Fruit fly (Drosophila melanogaster) whole organism, pupa: ENCODE results near the gene eff.
A peak's percentile ranks its signal among the peaks of the same experiment; 100 is the strongest.

Source experiments
- CG10348 ChIP-seq: fragments of 200-800 bp; sonication (Bioruptor generic); IDR thresholded peaks from 2 replicates; pipeline ENCODE4 v1.3.6; 2022; ENCODE audit warnings: missing biosample characterization, missing genetic modification characterization
- CG12605 ChIP-seq: fragments of 200-800 bp; sonication (Bioruptor generic); IDR thresholded peaks from 2 replicates; pipeline ENCODE4 v1.3.6; 2022; ENCODE audit warnings: missing biosample characterization, missing genetic modification characterization
- CG13204 ChIP-seq: fragments of 200-800 bp; sonication (Bioruptor generic); optimal IDR thresholded peaks from 2 replicates; lab custom pipeline; 2018; ENCODE audit warnings: missing biosample characterization, mild to moderate bottlenecking, missing genetic modification characterization, moderate library complexity
- CG14655 ChIP-seq: fragments of 200-800 bp; sonication (Bioruptor generic); optimal IDR thresholded peaks from 3 replicates; lab custom pipeline; 2017; ENCODE audit warnings: mild to moderate bottlenecking, missing biosample characterization, missing genetic modification reagents, missing genetic modification characterization
- CG15710 ChIP-seq: fragments of 200-800 bp; sonication (Bioruptor generic); optimal IDR thresholded peaks from 2 replicates; lab custom pipeline; 2018; ENCODE audit warnings: missing biosample characterization, mild to moderate bottlenecking, missing genetic modification characterization, moderate library complexity
- CG17806 ChIP-seq: fragments of 200-800 bp; sonication (Bioruptor generic); optimal IDR thresholded peaks from 2 replicates; lab custom pipeline; 2018; ENCODE audit warnings: missing biosample characterization, mild to moderate bottlenecking, missing genetic modification characterization, moderate library complexity
- CG32121 ChIP-seq: fragments of 200-800 bp; sonication (Bioruptor generic); IDR thresholded peaks from 2 replicates; pipeline ENCODE4 v1.3.6; 2022; ENCODE audit warnings: missing biosample characterization, missing genetic modification characterization
- CG34367 ChIP-seq: fragments of 200-800 bp; sonication (Bioruptor generic); optimal IDR thresholded peaks from 2 replicates; lab custom pipeline; 2018; ENCODE audit warnings: missing biosample characterization, mild to moderate bottlenecking, missing genetic modification characterization
- CG4496 ChIP-seq: fragments of 200-800 bp; sonication (Bioruptor generic); IDR thresholded peaks from 3 replicates; pipeline ENCODE4 v1.3.6; 2022; ENCODE audit warnings: missing biosample characterization, missing genetic modification characterization
- CG8159 ChIP-seq: fragments of 200-800 bp; sonication (Bioruptor generic); optimal IDR thresholded peaks from 3 replicates; lab custom pipeline; 2018; ENCODE audit warnings: missing biosample characterization, mild to moderate bottlenecking, missing genetic modification characterization, moderate library complexity
- CG8301 ChIP-seq: fragments of 200-800 bp; sonication (Bioruptor generic); optimal IDR thresholded peaks from 2 replicates; lab custom pipeline; 2018; ENCODE audit warnings: missing biosample characterization, mild to moderate bottlenecking, missing genetic modification characterization
- CG9948 ChIP-seq: fragments of 200-800 bp; sonication (Bioruptor generic); optimal IDR thresholded peaks from 2 replicates; lab custom pipeline; 2018; ENCODE audit warnings: missing biosample characterization, mild to moderate bottlenecking, missing genetic modification characterization, moderate library complexity
- D1 ChIP-seq: fragments of 200-800 bp; sonication (Bioruptor generic); optimal IDR thresholded peaks from 2 replicates; lab custom pipeline; 2018; ENCODE audit warnings: missing biosample characterization, mild to moderate bottlenecking, missing genetic modification characterization, moderate library complexity
- EcR ChIP-seq: fragments of 200-800 bp; sonication (Bioruptor generic); optimal IDR thresholded peaks from 3 replicates; lab custom pipeline; 2019; ENCODE audit warnings: missing biosample characterization, missing genetic modification characterization, mild to moderate bottlenecking, moderate library complexity, missing genetic modification reagents
- Ets98B ChIP-seq: fragments of 200-800 bp; sonication (Bioruptor generic); IDR thresholded peaks from 2 replicates; pipeline ENCODE4 v1.3.6; 2022; ENCODE audit warnings: missing biosample characterization, missing genetic modification characterization
- Pif1A ChIP-seq: fragments of 200-800 bp; sonication (Bioruptor generic); optimal IDR thresholded peaks from 3 replicates; lab custom pipeline; 2016; ENCODE audit warnings: missing biosample characterization, missing genetic modification characterization
- Pif1B ChIP-seq: fragments of 200-800 bp; sonication (Bioruptor generic); optimal IDR thresholded peaks from 3 replicates; lab custom pipeline; 2016; ENCODE audit warnings: missing biosample characterization, missing genetic modification characterization
- Snoo ChIP-seq: fragments of 200-800 bp; sonication (Bioruptor generic); optimal IDR thresholded peaks from 3 replicates; lab custom pipeline; 2017; ENCODE audit warnings: missing biosample characterization, mild to moderate bottlenecking, missing genetic modification characterization, inconsistent platforms
- fd96Ca ChIP-seq: fragments of 200-800 bp; sonication (Bioruptor generic); IDR thresholded peaks from 3 replicates; pipeline ENCODE4 v1.3.6; 2022; ENCODE audit warnings: missing biosample characterization, missing genetic modification characterization
- gl ChIP-seq: fragments of 200-800 bp; sonication (Bioruptor generic); optimal IDR thresholded peaks from 2 replicates; lab custom pipeline; 2018; ENCODE audit warnings: missing biosample characterization, mild to moderate bottlenecking, missing genetic modification characterization
- rn ChIP-seq: fragments of 200-800 bp; sonication (Bioruptor generic); IDR thresholded peaks from 2 replicates; pipeline ENCODE4 v1.3.6; 2022; ENCODE audit warnings: missing biosample characterization, missing genetic modification characterization

The eff gene

DNA sequence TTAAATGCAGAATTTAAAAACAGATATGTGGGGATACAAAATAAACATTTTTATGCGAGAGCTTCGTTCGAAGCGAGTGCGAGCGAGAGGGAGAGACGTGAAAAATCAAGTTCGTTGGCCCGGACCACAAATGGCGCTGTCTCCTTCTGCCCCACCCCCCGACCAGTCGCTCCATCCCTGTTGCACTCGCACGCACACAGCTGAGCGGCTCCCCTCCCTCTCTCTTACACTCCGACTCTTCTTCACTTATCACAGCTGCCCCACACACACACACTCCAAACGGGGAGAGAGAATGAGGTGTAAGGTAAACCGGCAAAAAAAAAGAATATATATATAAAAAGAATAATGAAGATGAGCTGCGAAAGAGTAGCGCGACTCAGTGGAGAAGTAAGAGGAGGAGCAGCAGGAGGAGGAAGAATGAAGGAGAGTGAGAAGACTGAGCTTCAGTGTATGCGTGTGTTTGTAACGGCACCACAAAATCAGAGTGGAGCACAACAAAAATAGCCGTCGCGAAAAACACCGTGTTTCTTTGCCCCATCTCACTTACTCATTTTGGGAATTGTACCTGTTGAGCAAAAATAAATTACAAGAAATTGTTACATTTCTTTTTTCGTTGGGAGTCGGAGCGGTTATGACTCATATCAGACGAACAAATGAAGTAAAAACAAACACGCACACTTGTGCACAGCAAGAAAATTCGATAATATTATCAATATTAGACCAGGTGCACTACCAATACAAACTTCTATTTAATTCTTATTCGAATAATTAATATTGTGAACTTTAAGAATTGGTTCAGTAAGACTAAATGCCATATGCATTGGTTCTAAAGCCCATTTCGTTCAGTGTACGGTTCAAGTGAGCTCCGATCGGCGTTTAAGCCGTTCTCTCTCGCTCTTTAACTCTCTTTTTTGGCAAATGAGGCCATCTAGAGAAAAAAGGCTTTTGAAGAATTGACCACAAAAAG is 2.9 kb downstream of the eff start:
- TF ChIP-seq D1 (tag; lab: Kevin White, UChicago) (peak; percentile 82), CG4496 (peak; percentile 99), gl (tag; lab: Kevin White, UChicago) (peak; percentile 78), rn (GFP tag; lab: Robert Waterston, UW) (peak; percentile 97), CG32121 (peak; percentile 98), CG34367 (tag; lab: Kevin White, UChicago) (peak; percentile 94), Pif1B (peak; percentile 96), CG10348 (peak; percentile 86), Pif1A (GFP tag; lab: Kevin White, UChicago) (peak; percentile 96), CG8159 (peak; percentile 95), EcR (GFP tag; lab: Kevin White, UChicago) (peak; percentile 99), Snoo (peak; percentile 97), Ets98B (GFP tag; lab: Robert Waterston, UW) (peak; percentile 98), CG15710 (peak; percentile 96), CG9948 (peak; percentile 94), CG17806 (tag; lab: Kevin White, UChicago) (peak; percentile 97), fd96Ca (GFP tag; lab: Robert Waterston, UW) (peak; percentile 96), CG14655 (GFP tag; lab: Kevin White, UChicago) (peak; percentile 96), CG8301 (peak; percentile 97), CG12605 (GFP tag; lab: Robert Waterston, UW) (peak; percentile 96), CG13204 (GFP tag; lab: Kevin White, UChicago) (peak; percentile 84)

DNA sequence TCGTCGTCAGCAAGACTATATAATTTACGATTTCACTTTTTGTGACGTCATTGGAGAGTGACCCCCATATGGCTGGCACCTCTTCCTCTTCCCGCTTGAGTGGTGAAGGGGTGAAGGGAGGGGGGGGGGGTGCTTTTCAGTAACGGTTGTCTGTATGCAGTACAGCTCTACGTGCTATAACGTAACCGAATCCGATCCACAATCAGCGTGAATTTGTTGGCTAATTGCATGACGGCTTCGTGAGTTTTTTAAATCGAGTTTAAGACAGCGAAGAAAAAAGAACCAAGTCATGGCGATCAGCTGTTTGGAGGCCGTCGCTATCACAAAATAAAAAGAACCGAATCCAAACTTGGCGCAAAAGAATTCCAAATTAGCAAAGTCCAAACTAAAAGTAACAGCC is 4.4 kb downstream of the eff start:
- TF ChIP-seq fd96Ca (GFP tag; lab: Robert Waterston, UW) (0 out of 3 replicates have a peak, but pooled peaks have one; percentile 12), Ets98B (GFP tag; lab: Robert Waterston, UW) (no peak)

DNA sequence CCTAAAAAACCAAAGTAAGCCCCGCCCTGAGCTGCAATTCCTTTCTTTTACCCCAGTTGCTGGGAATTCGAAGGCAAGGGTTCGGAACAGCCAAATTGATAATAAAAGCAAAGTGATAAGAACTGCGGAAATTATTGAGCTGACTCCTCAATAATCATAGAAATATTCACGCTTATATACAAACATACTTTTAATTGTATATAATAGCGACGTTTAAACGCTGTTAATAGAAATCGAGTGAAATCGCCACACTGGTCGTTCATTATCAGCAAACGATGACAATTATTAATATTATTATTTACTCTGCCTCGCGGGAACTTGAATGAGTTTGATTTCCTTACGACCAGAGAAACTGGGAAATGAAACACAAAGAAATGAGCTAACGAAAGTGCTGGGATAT is 5.1 kb downstream of the eff start:
- no peak for TF ChIP-seq CG8301
- TF ChIP-seq CG4496, result no peak
- no peak for TF ChIP-seq gl (tag; lab: Kevin White, UChicago)

dm6 chr3R:14734623-14735392 is 6.3 kb downstream of the eff start:
- TF ChIP-seq Snoo (no peak), CG9948 (peak; percentile 52), gl (tag; lab: Kevin White, UChicago) (no peak), CG32121 (peak; percentile 55; the same call in 1 of the 2 replicates), CG4496 (peak; percentile 50), Pif1B (no peak), CG17806 (tag; lab: Kevin White, UChicago) (peak; percentile 30), CG10348 (no peak), CG34367 (tag; lab: Kevin White, UChicago) (no peak), EcR (GFP tag; lab: Kevin White, UChicago) (no peak), D1 (tag; lab: Kevin White, UChicago) (peak; percentile 15), Ets98B (GFP tag; lab: Robert Waterston, UW) (0 out of 2 replicates have a peak, but pooled peaks have one; percentile 25), CG8159 (peak; percentile 52), Pif1A (GFP tag; lab: Kevin White, UChicago) (peak; percentile 22), CG15710 (no peak), fd96Ca (GFP tag; lab: Robert Waterston, UW) (peak; percentile 45; the same call in 1 of the 3 replicates), CG14655 (GFP tag; lab: Kevin White, UChicago) (peak; percentile 40), CG13204 (GFP tag; lab: Kevin White, UChicago) (peak; percentile 42), CG12605 (GFP tag; lab: Robert Waterston, UW) (peak; percentile 42; the same call in 1 of the 2 replicates), rn (GFP tag; lab: Robert Waterston, UW) (no peak), CG8301 (peak; percentile 43)

DNA sequence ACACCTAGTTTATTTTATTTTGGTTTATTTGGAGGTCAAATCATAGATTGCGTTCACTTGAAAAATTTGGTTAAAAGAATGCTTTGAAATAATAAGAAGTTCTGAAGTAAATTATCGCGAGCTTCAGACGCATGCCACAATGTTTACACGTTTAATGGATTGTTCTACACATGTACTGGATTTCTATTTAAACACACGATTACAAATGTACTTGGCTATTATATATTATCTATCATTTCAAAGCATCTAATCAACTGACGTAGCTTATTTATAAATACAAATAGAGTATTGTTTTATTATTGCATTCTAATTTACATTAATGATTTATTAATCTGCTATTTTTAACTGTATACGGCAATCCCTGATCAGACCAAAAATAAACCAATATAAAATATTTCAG is 7.2 kb downstream of the eff start:
- no peak for TF ChIP-seq CG15710
- no peak for TF ChIP-seq CG8159
- TF ChIP-seq CG14655 (GFP tag; lab: Kevin White, UChicago), result no peak
- no peak for TF ChIP-seq Pif1B
- TF ChIP-seq CG12605 (GFP tag; lab: Robert Waterston, UW), result no peak
- TF ChIP-seq CG32121, result no peak
- TF ChIP-seq EcR (GFP tag; lab: Kevin White, UChicago), result no peak
- TF ChIP-seq CG13204 (GFP tag; lab: Kevin White, UChicago), result no peak
- TF ChIP-seq CG9948, result no peak
- no peak for TF ChIP-seq fd96Ca (GFP tag; lab: Robert Waterston, UW)
- no peak for TF ChIP-seq CG8301
- no peak for TF ChIP-seq CG10348

- TF ChIP-seq CG17806 (tag; lab: Kevin White, UChicago) (no peak), CG12605 (GFP tag; lab: Robert Waterston, UW) (no peak)
Observed at dm6 chr3R:14733425-14733824, 7.7 kb downstream of the eff start.
